Worm (Caenorhabditis elegans): Measurements from ENCODE around the gene oga-1.

oga-1 gene

ce11 chrX:9347380-9347979 lies at the start of gene oga-1 (continued):
- TF ChIP-seq nhr-237 (tag; optimal IDR thresholded peaks at IDR 0.05) (no peak), elt-2 (tag; optimal IDR thresholded peaks at IDR 0.05) (peak; percentile 31), efl-1 (optimal IDR thresholded peaks at IDR 0.05) (peak; percentile 22 to 57), efl-1 (GFP tag; optimal IDR thresholded peaks at IDR 0.05 in 1 of 2) (peak; percentile 38 to 95), aha-1 (tag; optimal IDR thresholded peaks at IDR 0.05) (no peak), rnt-1 (tag; optimal IDR thresholded peaks at IDR 0.05) (peak; percentile 78), nhr-28 (tag; optimal IDR thresholded peaks at IDR 0.05) (no peak), hlh-4 (tag; optimal IDR thresholded peaks at IDR 0.05) (no peak), isw-1 (GFP tag; IDR thresholded peaks at IDR 0.05) (peak; percentile 27), irx-1 (tag; optimal IDR thresholded peaks at IDR 0.05) (peak; percentile 27), sptf-1 (tag; optimal IDR thresholded peaks at IDR 0.05) (no peak), F16B12.6 (tag; optimal IDR thresholded peaks at IDR 0.05) (peak; percentile 26), C16A3.4 (tag; optimal IDR thresholded peaks at IDR 0.05) (peak; percentile 62), egl-13 (tag; optimal IDR thresholded peaks at IDR 0.05) (peak; percentile 51), nhr-19 (GFP tag; conservative IDR thresholded peaks at IDR 0.05) (peak; percentile 64)

DNA sequence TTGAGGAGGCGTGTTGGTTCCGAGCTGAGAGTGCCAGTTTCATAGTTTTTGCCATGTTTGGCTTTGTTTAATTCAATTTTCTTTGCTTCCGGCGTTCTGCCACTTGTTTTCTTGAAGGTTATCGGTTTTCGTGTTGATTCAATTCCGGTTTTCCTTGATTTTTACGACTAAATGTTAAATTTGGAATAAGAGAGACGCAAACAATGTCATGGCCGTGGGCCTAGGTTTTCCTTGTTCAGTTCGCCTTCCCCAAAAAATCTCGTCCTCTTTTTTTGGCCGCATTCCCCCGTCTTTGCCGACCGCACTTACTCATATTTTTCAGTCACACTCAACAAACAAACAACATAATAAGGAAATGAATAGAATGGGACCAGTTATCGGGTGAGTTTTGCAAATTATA lies 46.5 kb upstream of the oga-1 start, which contains the start of gene C23F12.9:
Gene C23F12.9, plus strand, starts transcription at position 301 of the 400 bp plus-strand sequence.
- TF ChIP-seq nhr-85 (tag) = peak; percentile 36
- TF ChIP-seq unc-30 (tag; optimal IDR thresholded peaks at IDR 0.05) = no peak
- no peak for TF ChIP-seq aly-2 (tag; optimal IDR thresholded peaks at IDR 0.05)

ce11 chrX:9391345-9391744 lies 44.1 kb upstream of the oga-1 start, which contains the start of gene C23F12.3:
Gene C23F12.3 (plus strand): TSS chrX:9391645.
- TF ChIP-seq nhr-90 (tag; optimal IDR thresholded peaks at IDR 0.05; ENCODE audit: poor library complexity) (no peak), ceh-88 (GFP tag; IDR thresholded peaks at IDR 0.05) (no peak), isw-1 (GFP tag; IDR thresholded peaks at IDR 0.05) (no peak), nhr-20 (tag; optimal IDR thresholded peaks at IDR 0.05) (no peak), Y116A8C.19 (tag; optimal IDR thresholded peaks at IDR 0.05; ENCODE audit: borderline replicate concordance) (no peak), C34B4.2 (tag; optimal IDR thresholded peaks at IDR 0.05) (no peak), nhr-237 (tag; optimal IDR thresholded peaks at IDR 0.05) (no peak), alr-1 (tag; optimal IDR thresholded peaks at IDR 0.05; ENCODE audit: borderline replicate concordance) (no peak), skn-1 (tag; optimal IDR thresholded peaks at IDR 0.05) (no peak), C04F5.9 (tag; optimal IDR thresholded peaks at IDR 0.05) (no peak), ceh-90 (tag; optimal IDR thresholded peaks at IDR 0.05) (no peak), tlp-1 (tag; optimal IDR thresholded peaks at IDR 0.05) (no peak), nhr-28 (tag; optimal IDR thresholded peaks at IDR 0.05) (no peak), unc-86 (tag; optimal IDR thresholded peaks at IDR 0.05) (no peak), ceh-63 (GFP tag; optimal IDR thresholded peaks at IDR 0.05) (no peak), grh-1 (GFP tag; IDR thresholded peaks at IDR 0.05) (no peak), mab-9 (GFP tag; IDR thresholded peaks at IDR 0.05) (no peak)

DNA sequence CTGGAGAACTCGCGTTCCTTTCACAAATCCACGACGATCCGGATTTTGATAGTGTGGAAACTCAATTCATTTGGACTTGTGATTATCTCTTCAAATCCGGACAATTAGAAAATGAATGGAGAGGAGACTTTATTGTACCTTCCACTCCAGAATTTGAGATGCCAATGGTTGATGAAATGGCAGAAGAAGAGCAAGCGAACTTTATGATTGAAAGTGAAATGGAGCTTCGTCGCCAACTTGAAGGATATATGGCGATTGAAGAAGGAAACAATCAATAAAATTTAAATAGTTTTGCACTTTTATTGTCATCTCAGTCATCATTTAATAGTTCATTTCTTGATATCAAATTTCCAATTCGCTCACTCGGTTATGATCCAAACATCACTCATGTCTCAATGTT lies 41.5 kb upstream of the oga-1 start:
- TF ChIP-seq mef-2 (tag; optimal IDR thresholded peaks at IDR 0.05) (no peak), ceh-88 (GFP tag; IDR thresholded peaks at IDR 0.05) (no peak), efl-1 (optimal IDR thresholded peaks at IDR 0.05) (no peak), efl-1 (GFP tag; optimal IDR thresholded peaks at IDR 0.05 in 1 of 2) (no peak), ceh-82 (tag; optimal IDR thresholded peaks at IDR 0.05) (no peak), tlp-1 (tag; optimal IDR thresholded peaks at IDR 0.05) (no peak), nhr-77 (tag; optimal IDR thresholded peaks at IDR 0.05) (no peak), nhr-84 (tag; optimal IDR thresholded peaks at IDR 0.05) (no peak), snu-23 (GFP tag; optimal IDR thresholded peaks at IDR 0.05) (no peak), nhr-11 (tag; optimal IDR thresholded peaks at IDR 0.05) (no peak), C04F5.9 (tag; optimal IDR thresholded peaks at IDR 0.05) (no peak), unc-30 (tag; optimal IDR thresholded peaks at IDR 0.05) (no peak), unc-98 (GFP tag; IDR thresholded peaks at IDR 0.05) (no peak), isw-1 (GFP tag; IDR thresholded peaks at IDR 0.05) (no peak), nhr-47 (tag; optimal IDR thresholded peaks at IDR 0.05) (no peak), pax-3 (tag; optimal IDR thresholded peaks at IDR 0.05) (no peak), egl-27 (tag; optimal IDR thresholded peaks at IDR 0.05) (no peak), lir-3 (tag; optimal IDR thresholded peaks at IDR 0.05; ENCODE audit: poor library complexity) (no peak)

All from whole organism, L1 larva.